Fruit fly (Drosophila melanogaster) whole organism, embryonic: Measurements from ENCODE around the gene 5-HT2B.
A peak's percentile ranks its signal among the peaks of the same experiment; 100 is the strongest.

Experiments
- B-H2 ChIP-seq: fragments of 200-800 bp; sonication (Bioruptor generic); optimal IDR thresholded peaks from 2 replicates; lab custom pipeline; 2018; ENCODE audit warnings: missing biosample characterization, mild to moderate bottlenecking, missing genetic modification characterization
- CG10209 ChIP-seq: fragments of 200-800 bp; sonication (Bioruptor generic); optimal IDR thresholded peaks from 3 replicates; lab custom pipeline; 2017; ENCODE audit warnings: missing biosample characterization, mild to moderate bottlenecking, missing genetic modification characterization, missing genetic modification reagents
- CG10565 ChIP-seq: fragments of 200-800 bp; sonication (Bioruptor generic); optimal IDR thresholded peaks from 3 replicates; lab custom pipeline; 2016; ENCODE audit warnings: missing biosample characterization, mild to moderate bottlenecking, missing genetic modification characterization
- CG10654 ChIP-seq: fragments of 200-800 bp; sonication (Bioruptor generic); optimal IDR thresholded peaks from 2 replicates; lab custom pipeline; 2016; ENCODE audit warnings: missing biosample characterization, missing genetic modification characterization
- CG11723 ChIP-seq: fragments of 200-800 bp; sonication (Bioruptor generic); optimal IDR thresholded peaks from 2 replicates; lab custom pipeline; 2017; ENCODE audit warnings: missing biosample characterization, mild to moderate bottlenecking, missing genetic modification characterization
- CG13624 ChIP-seq: fragments of 200-800 bp; sonication (Bioruptor generic); optimal IDR thresholded peaks from 2 replicates; lab custom pipeline; 2016; ENCODE audit warnings: missing biosample characterization, missing genetic modification characterization
- CG14441 ChIP-seq: fragments of 200-800 bp; sonication (Bioruptor generic); IDR thresholded peaks from 2 replicates; pipeline ENCODE4 v1.3.6; 2022; ENCODE audit warnings: missing biosample characterization, missing genetic modification characterization
- CG14860 ChIP-seq: fragments of 200-800 bp; sonication (Bioruptor generic); IDR thresholded peaks from 3 replicates; pipeline ENCODE4 v1.3.6; 2022; ENCODE audit warnings: missing biosample characterization, missing genetic modification characterization; ENCODE audit not compliant: partially characterized antibody
- CG3065 ChIP-seq: fragments of 200-800 bp; sonication (Bioruptor generic); optimal IDR thresholded peaks from 2 replicates; lab custom pipeline; 2016; ENCODE audit warnings: missing biosample characterization, missing genetic modification characterization
- CG33213 ChIP-seq: fragments of 200-800 bp; sonication (Bioruptor generic); optimal IDR thresholded peaks from 3 replicates; lab custom pipeline; 2016; ENCODE audit warnings: missing biosample characterization, missing genetic modification characterization
- CG34376 ChIP-seq: fragments of 200-800 bp; sonication (Bioruptor generic); optimal IDR thresholded peaks from 2 replicates; lab custom pipeline; 2018; ENCODE audit warnings: missing biosample characterization, mild to moderate bottlenecking, missing genetic modification characterization
- CG3995 ChIP-seq: fragments of 200-800 bp; sonication (Bioruptor generic); optimal IDR thresholded peaks from 3 replicates; lab custom pipeline; 2016; ENCODE audit warnings: missing biosample characterization, missing genetic modification characterization
- CG4328 ChIP-seq: fragments of 200-800 bp; sonication (Bioruptor generic); optimal IDR thresholded peaks from 3 replicates; lab custom pipeline; 2017; ENCODE audit warnings: missing biosample characterization, missing genetic modification reagents, missing genetic modification characterization
- CG4424 ChIP-seq: fragments of 200-800 bp; sonication (Bioruptor generic); optimal IDR thresholded peaks from 3 replicates; lab custom pipeline; 2016; ENCODE audit warnings: missing biosample characterization, missing genetic modification characterization
- CG5180 ChIP-seq: fragments of 200-800 bp; sonication (Bioruptor generic); optimal IDR thresholded peaks from 3 replicates; lab custom pipeline; 2017; ENCODE audit warnings: missing biosample characterization, missing genetic modification characterization, mild to moderate bottlenecking, moderate library complexity, missing genetic modification reagents
- CG6791 ChIP-seq: fragments of 200-800 bp; sonication (Bioruptor generic); IDR thresholded peaks from 3 replicates; pipeline ENCODE4 v1.3.6; 2022; ENCODE audit warnings: missing biosample characterization, missing genetic modification characterization; ENCODE audit not compliant: partially characterized antibody
- CG6813 ChIP-seq: fragments of 200-800 bp; sonication (Bioruptor generic); optimal IDR thresholded peaks from 2 replicates; lab custom pipeline; 2017; ENCODE audit warnings: missing biosample characterization, missing genetic modification characterization, mild to moderate bottlenecking, moderate library complexity, missing genetic modification reagents
- CG7928 ChIP-seq: fragments of 200-800 bp; sonication (Bioruptor generic); optimal IDR thresholded peaks from 2 replicates; lab custom pipeline; 2017; ENCODE audit warnings: missing biosample characterization, mild to moderate bottlenecking, missing genetic modification characterization
- CG7963 ChIP-seq: fragments of 200-800 bp; sonication (Bioruptor generic); IDR thresholded peaks from 3 replicates; pipeline ENCODE4 v1.3.6; 2022; ENCODE audit warnings: missing biosample characterization, missing genetic modification characterization; ENCODE audit not compliant: partially characterized antibody
- CG9609 ChIP-seq: fragments of 200-800 bp; sonication (Bioruptor generic); optimal IDR thresholded peaks from 3 replicates; lab custom pipeline; 2016; ENCODE audit warnings: missing biosample characterization, missing genetic modification characterization
- CG9797 ChIP-seq: fragments of 200-800 bp; sonication (Bioruptor generic); optimal IDR thresholded peaks from 3 replicates; lab custom pipeline; 2018; ENCODE audit warnings: missing biosample characterization, mild to moderate bottlenecking, missing genetic modification characterization
- CG9876 ChIP-seq: fragments of 200-800 bp; sonication (Bioruptor generic); optimal IDR thresholded peaks from 2 replicates; lab custom pipeline; 2016; ENCODE audit warnings: missing biosample characterization, missing genetic modification characterization
- CG9932 ChIP-seq: fragments of 200-800 bp; sonication (Bioruptor generic); IDR thresholded peaks from 2 replicates; pipeline ENCODE4 v1.3.6; 2022; ENCODE audit warnings: missing biosample characterization, missing genetic modification characterization
- D19B ChIP-seq: fragments of 200-800 bp; sonication (Bioruptor generic); optimal IDR thresholded peaks from 2 replicates; lab custom pipeline; 2017; ENCODE audit warnings: missing biosample characterization, mild to moderate bottlenecking, missing genetic modification characterization
- Dek ChIP-seq: fragments of 200-800 bp; sonication (Bioruptor generic); optimal IDR thresholded peaks from 3 replicates; lab custom pipeline; 2019; ENCODE audit warnings: missing biosample characterization, mild to moderate bottlenecking, missing genetic modification characterization, moderate library complexity
- E2f1 ChIP-seq: fragments of 200-800 bp; sonication (Bioruptor generic); IDR thresholded peaks from 2 replicates; pipeline ENCODE4 v1.3.6; 2022; ENCODE audit warnings: missing biosample characterization, missing genetic modification characterization
- Eip74EF ChIP-seq, 2 experiments: fragments of 200-800 bp in 1 of 2; fragments of >200 bp in 1 of 2; sonication (Bioruptor generic) in 1 of 2; optimal IDR thresholded peaks; 2 replicates each; lab custom pipeline; 2017 to 2019; ENCODE audit warnings: missing biosample characterization in 2 of 2, missing genetic modification characterization in 2 of 2, mild to moderate bottlenecking in 1 of 2, moderate library complexity in 1 of 2
- Fer1 ChIP-seq: fragments of 200-800 bp; sonication (Bioruptor generic); optimal IDR thresholded peaks from 2 replicates; lab custom pipeline; 2017; ENCODE audit warnings: missing biosample characterization, mild to moderate bottlenecking, missing genetic modification characterization
- Hey ChIP-seq: fragments of 200-800 bp; sonication (Bioruptor generic); optimal IDR thresholded peaks from 3 replicates; lab custom pipeline; 2018; ENCODE audit warnings: missing biosample characterization, mild to moderate bottlenecking, missing genetic modification characterization
- Jarid2 ChIP-seq: fragments of 200-800 bp; sonication (Bioruptor generic); optimal IDR thresholded peaks from 3 replicates; lab custom pipeline; 2017; ENCODE audit warnings: mild to moderate bottlenecking, missing biosample characterization, missing genetic modification reagents, missing genetic modification characterization
- Kr ChIP-seq: fragments of 200-800 bp; sonication (Bioruptor generic); optimal IDR thresholded peaks from 2 replicates; lab custom pipeline; 2017; ENCODE audit warnings: missing biosample characterization, mild to moderate bottlenecking, missing genetic modification characterization
- Oaz ChIP-seq: fragments of 200-800 bp; sonication (Bioruptor generic); IDR thresholded peaks from 2 replicates; pipeline ENCODE4 v1.3.6; 2022; ENCODE audit warnings: missing biosample characterization, missing genetic modification characterization
- Scr ChIP-seq: fragments of 200-800 bp; sonication (Bioruptor generic); IDR thresholded peaks from 2 replicates; pipeline ENCODE4 v1.3.6; 2022; ENCODE audit warnings: missing biosample characterization, missing genetic modification characterization; ENCODE audit not compliant: partially characterized antibody
- Side ChIP-seq: fragments of 200-800 bp; sonication (Bioruptor generic); optimal IDR thresholded peaks from 2 replicates; lab custom pipeline; 2016; ENCODE audit warnings: missing biosample characterization, missing genetic modification characterization
- Ssrp ChIP-seq: fragments of 200-800 bp; sonication (Bioruptor generic); optimal IDR thresholded peaks from 2 replicates; lab custom pipeline; 2018; ENCODE audit warnings: missing biosample characterization, mild to moderate bottlenecking, missing genetic modification characterization, moderate library complexity
- ac ChIP-seq: fragments of 200-800 bp; sonication (Bioruptor generic); optimal IDR thresholded peaks from 3 replicates; lab custom pipeline; 2017; ENCODE audit warnings: missing biosample characterization, mild to moderate bottlenecking, missing genetic modification characterization
- bowl ChIP-seq: fragments of 200-800 bp; sonication (Bioruptor generic); IDR thresholded peaks from 2 replicates; pipeline ENCODE4 v1.3.6; 2022; ENCODE audit warnings: missing biosample characterization, missing genetic modification characterization
- bsh ChIP-seq, 2 experiments: fragments of 200-800 bp; sonication (Bioruptor generic); optimal IDR thresholded peaks; 2 replicates each; lab custom pipeline; 2017 to 2018; ENCODE audit warnings: mild to moderate bottlenecking in 2 of 2, missing biosample characterization in 2 of 2, missing genetic modification characterization in 2 of 2, moderate library complexity in 1 of 2
- dysf ChIP-seq: fragments of 200-800 bp; sonication (Bioruptor generic); IDR thresholded peaks from 3 replicates; pipeline ENCODE4 v1.3.6; 2022; ENCODE audit warnings: missing biosample characterization, missing genetic modification characterization
- nom ChIP-seq: fragments of 200-800 bp; sonication (Bioruptor generic); optimal IDR thresholded peaks from 2 replicates; lab custom pipeline; 2017; ENCODE audit warnings: missing biosample characterization, missing genetic modification characterization, mild to moderate bottlenecking, moderate library complexity, missing genetic modification reagents
- org-1 ChIP-seq: fragments of 200-800 bp; sonication (Bioruptor generic); optimal IDR thresholded peaks from 2 replicates; lab custom pipeline; 2017; ENCODE audit warnings: missing biosample characterization, missing genetic modification characterization
- pho ChIP-seq: fragments of 200-800 bp; sonication (Bioruptor generic); optimal IDR thresholded peaks from 2 replicates; lab custom pipeline; 2016; ENCODE audit warnings: missing biosample characterization, missing genetic modification characterization
- scrt ChIP-seq: fragments of 200-800 bp; sonication (Bioruptor generic); optimal IDR thresholded peaks from 2 replicates; lab custom pipeline; 2018; ENCODE audit warnings: missing biosample characterization, mild to moderate bottlenecking, missing genetic modification characterization, moderate library complexity
- sd ChIP-seq: fragments of 200-800 bp; sonication (Bioruptor generic); optimal IDR thresholded peaks from 3 replicates; lab custom pipeline; 2018; ENCODE audit warnings: missing biosample characterization, mild to moderate bottlenecking, missing genetic modification characterization, moderate library complexity
- sna ChIP-seq: fragments of 200-800 bp; sonication (Bioruptor generic); IDR thresholded peaks from 2 replicates; pipeline ENCODE4 v1.3.6; 2022; ENCODE audit warnings: missing biosample characterization, missing genetic modification characterization; ENCODE audit not compliant: partially characterized antibody
- trh ChIP-seq: fragments of 200-800 bp; sonication (Bioruptor generic); optimal IDR thresholded peaks from 2 replicates; lab custom pipeline; 2016; ENCODE audit warnings: missing biosample characterization, missing genetic modification characterization
- usp ChIP-seq: fragments of >200 bp; optimal IDR thresholded peaks from 2 replicates; lab custom pipeline; 2017; ENCODE audit warnings: missing biosample characterization, missing genetic modification characterization
- zen2 ChIP-seq: fragments of 200-800 bp; sonication (Bioruptor generic); IDR thresholded peaks from 3 replicates; pipeline ENCODE4 v1.3.6; 2022; ENCODE audit warnings: missing biosample characterization, missing genetic modification characterization; ENCODE audit not compliant: partially characterized antibody

Gene 5-HT2B

dm6 chr3R:8659907-8660660, 82.1 kb downstream of the 5-HT2B start (continued):
- TF ChIP-seq CG3065 (GFP tag; lab: Kevin White, UChicago), result peak; percentile 45
- peak; percentile 51 for TF ChIP-seq CG9609
- no peak for TF ChIP-seq CG10565
- TF ChIP-seq CG10209 (GFP tag; lab: Kevin White, UChicago), result no peak
- TF ChIP-seq CG14860 (GFP tag; lab: Robert Waterston, UW), result peak; percentile 78
- peak; percentile 87 for TF ChIP-seq CG7928
- TF ChIP-seq CG6813, result no peak
- TF ChIP-seq sna (GFP tag; lab: Robert Waterston, UW), result peak; percentile 81
- TF ChIP-seq CG7963 (GFP tag; lab: Robert Waterston, UW), result peak; percentile 91
- TF ChIP-seq bsh (GFP tag; optimal IDR thresholded peaks at IDR 0.05; lab: Kevin White, UChicago), result peak in 1 of 2 experiments; percentile 26
- peak; percentile 73 for TF ChIP-seq Side (GFP tag; lab: Kevin White, UChicago)
- TF ChIP-seq E2f1 (GFP tag; lab: Robert Waterston, UW), result peak; percentile 13; the same call in 1 of the 2 replicates
- TF ChIP-seq CG4328 (GFP tag; lab: Kevin White, UChicago), result no peak
- peak; percentile 25 for TF ChIP-seq sd
- no peak for TF ChIP-seq trh
- peak; percentile 69 for TF ChIP-seq Hey
- TF ChIP-seq CG9797 (GFP tag; lab: Kevin White, UChicago), result peak; percentile 78
- no peak for TF ChIP-seq bowl
- no peak for TF ChIP-seq ac (GFP tag; lab: Kevin White, UChicago)
- no peak for TF ChIP-seq CG5180 (GFP tag; lab: Kevin White, UChicago)
- TF ChIP-seq usp, result no peak
- TF ChIP-seq Scr, result peak; percentile 82
- no peak for TF ChIP-seq Jarid2 (GFP tag; lab: Kevin White, UChicago)
- peak; percentile 67 for TF ChIP-seq B-H2 (GFP tag; lab: Kevin White, UChicago)
- TF ChIP-seq Oaz (GFP tag; lab: Robert Waterston, UW), result no peak
- no peak for TF ChIP-seq org-1 (GFP tag; lab: Kevin White, UChicago)
- TF ChIP-seq Eip74EF (GFP tag; optimal IDR thresholded peaks at IDR 0.05; lab: Kevin White, UChicago), result peak in 1 of 2 experiments; percentile 14
- peak; percentile 27 for TF ChIP-seq CG9876 (GFP tag; lab: Kevin White, UChicago)
- TF ChIP-seq Kr, result no peak
- no peak for TF ChIP-seq D19B (GFP tag; lab: Kevin White, UChicago)
- peak; percentile 15 for TF ChIP-seq Dek (tag; lab: Kevin White, UChicago)
- TF ChIP-seq zen2 (GFP tag; lab: Robert Waterston, UW), result peak; percentile 68; the same call in 2 of the 3 replicates
- TF ChIP-seq CG9932, result peak; percentile 66
- peak; percentile 32 for TF ChIP-seq CG11723 (GFP tag; lab: Kevin White, UChicago)
- TF ChIP-seq CG6791 (GFP tag; lab: Robert Waterston, UW), result peak; percentile 92
- peak; percentile 73 for TF ChIP-seq CG13624 (GFP tag; lab: Kevin White, UChicago)
- peak; percentile 75 for TF ChIP-seq CG33213
- peak; percentile 61 for TF ChIP-seq Fer1
- TF ChIP-seq CG4424, result peak; percentile 17
- TF ChIP-seq pho (GFP tag; lab: Kevin White, UChicago), result peak; percentile 72
- TF ChIP-seq dysf (GFP tag; lab: Robert Waterston, UW), result peak; percentile 51; the same call in 2 of the 3 replicates
- TF ChIP-seq CG14441, result no peak
- peak; percentile 23 for TF ChIP-seq CG10654 (GFP tag; lab: Kevin White, UChicago)
- peak; percentile 10 for TF ChIP-seq nom
- TF ChIP-seq CG3995, result peak; percentile 64
- TF ChIP-seq Ssrp (tag; lab: Kevin White, UChicago), result no peak
- peak; percentile 57 for TF ChIP-seq CG34376
- peak; percentile 6 for TF ChIP-seq scrt (GFP tag; lab: Kevin White, UChicago)
